Fruit fly (Drosophila melanogaster) Kc167 (cell line): ENCODE data around the gene CG13138.

Experiments used
- Myc ChIP-seq: fragments of >200 bp; optimal IDR thresholded peaks from 2 replicates; lab custom pipeline; 2017; ENCODE audit warnings: missing external identifiers
- Sin3A ChIP-seq: fragments of >200 bp; optimal IDR thresholded peaks from 2 replicates; lab custom pipeline; 2018; ENCODE audit warnings: missing external identifiers
- insv ChIP-seq: fragments of >200 bp; optimal IDR thresholded peaks from 3 replicates; lab custom pipeline; 2018; ENCODE audit warnings: missing external identifiers
- psq ChIP-seq: fragments of >200 bp; optimal IDR thresholded peaks from 2 replicates; lab custom pipeline; 2017; ENCODE audit warnings: missing external identifiers
- ttk ChIP-seq: sonication (Bioruptor generic); optimal IDR thresholded peaks from 2 replicates; lab custom pipeline; 2017; ENCODE audit warnings: missing external identifiers

DNA sequence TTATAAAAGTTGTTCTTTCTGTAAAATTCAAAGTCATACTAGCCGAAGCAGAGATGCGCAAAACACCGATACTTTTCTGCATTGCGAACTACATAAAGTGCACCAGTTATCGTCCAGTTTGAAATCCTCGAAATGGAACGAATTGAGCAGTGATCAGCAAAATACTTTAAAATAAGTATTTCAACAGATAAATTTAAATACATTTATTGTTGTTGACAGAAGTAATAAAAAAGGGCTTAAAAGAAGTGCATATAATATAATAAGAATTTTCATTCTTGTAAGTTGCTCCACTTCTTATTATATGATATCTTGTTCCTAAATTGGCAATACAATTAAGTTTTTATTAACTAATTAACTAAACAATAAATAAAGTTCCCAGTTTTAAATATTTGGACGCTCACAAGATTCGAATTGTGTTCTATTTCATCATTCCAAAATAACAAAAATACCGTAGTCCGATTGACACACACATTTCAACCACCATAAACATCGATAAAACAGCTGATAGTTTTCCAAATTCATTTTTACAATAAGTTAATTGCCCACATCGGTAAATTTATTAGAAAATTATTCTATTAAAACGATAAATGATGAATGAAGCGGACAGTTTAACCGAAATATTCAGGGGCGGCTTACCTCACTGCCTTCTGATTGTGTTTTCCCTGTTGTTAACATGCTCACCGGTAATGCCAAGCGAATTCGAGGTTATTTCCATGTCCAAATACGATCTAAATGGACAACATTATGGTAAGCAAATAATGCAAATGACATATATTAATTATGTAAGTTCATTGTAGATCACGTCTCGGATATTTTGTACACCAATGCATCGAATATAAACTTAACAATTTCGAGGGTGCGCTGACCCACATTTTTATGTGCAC lies 12.8 kb upstream of the CG13138 start, which contains the start of the genes Usp14 and CG4972:
- TF ChIP-seq insv (lab: Kevin White, UChicago), result no peak
- TF ChIP-seq Sin3A (lab: Kevin White, UChicago), result no peak
- no peak for TF ChIP-seq psq (lab: Kevin White, UChicago)
- no peak for TF ChIP-seq ttk (lab: Kevin White, UChicago)
- TF ChIP-seq Myc (lab: Kevin White, UChicago), result no peak
